Fruit fly (Drosophila melanogaster) ovary, adult (tissue): ENCODE data around the gene CG7707.

Experiments used
- CG17801 ChIP-seq: fragments of 200-800 bp; optimal IDR thresholded peaks from 2 replicates; lab custom pipeline; 2019; ENCODE audit warnings: missing biosample characterization, mild to moderate bottlenecking, missing genetic modification characterization, moderate library complexity; ENCODE audit not compliant: partially characterized antibody

CG7707 gene

DNA sequence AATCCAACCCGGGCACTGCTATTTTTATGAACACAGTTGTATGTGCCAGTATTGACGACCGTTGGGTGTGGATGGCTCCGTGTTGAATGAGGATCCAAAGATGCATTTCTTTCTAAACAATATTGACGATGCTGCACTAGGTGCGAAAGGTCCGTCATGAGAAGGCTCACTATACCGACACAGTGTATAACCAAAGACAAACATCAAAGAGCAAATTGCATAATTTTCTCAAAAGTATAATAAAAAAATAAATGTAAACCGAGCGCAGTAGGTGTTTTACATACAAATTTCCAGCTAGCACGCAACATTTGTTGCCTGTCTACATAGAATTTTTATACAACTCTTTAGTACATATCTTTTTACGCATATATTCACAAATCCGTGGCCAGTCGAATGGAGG, at the start of gene CG7707:
TSS of gene CG7707 (plus strand) at position 301 of the 400 bp plus-strand sequence.
- no peak for TF ChIP-seq CG17801 (GFP tag; lab: Kevin White, UChicago)

DNA sequence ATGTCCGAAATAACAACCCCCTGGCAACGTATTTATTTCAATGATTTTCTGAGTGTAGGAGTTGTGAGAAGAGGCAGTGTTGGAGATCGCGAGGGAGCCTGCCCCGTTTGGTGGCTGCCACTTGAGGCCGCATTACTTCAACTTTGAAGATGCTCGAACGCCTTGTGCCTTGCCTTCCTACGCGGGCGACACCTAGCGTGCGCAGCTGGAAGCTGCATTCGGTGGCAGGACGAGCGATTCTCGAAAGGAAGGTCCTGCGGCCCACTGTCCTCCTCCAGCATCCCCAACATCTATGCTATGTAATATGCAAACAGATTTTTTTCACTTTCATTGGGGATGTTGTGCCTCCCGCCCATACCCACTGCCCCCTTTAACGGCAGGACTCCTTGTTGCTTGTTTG, 34.6 kb upstream of the CG7707 start:
- no peak for TF ChIP-seq CG17801 (GFP tag; lab: Kevin White, UChicago)

DNA sequence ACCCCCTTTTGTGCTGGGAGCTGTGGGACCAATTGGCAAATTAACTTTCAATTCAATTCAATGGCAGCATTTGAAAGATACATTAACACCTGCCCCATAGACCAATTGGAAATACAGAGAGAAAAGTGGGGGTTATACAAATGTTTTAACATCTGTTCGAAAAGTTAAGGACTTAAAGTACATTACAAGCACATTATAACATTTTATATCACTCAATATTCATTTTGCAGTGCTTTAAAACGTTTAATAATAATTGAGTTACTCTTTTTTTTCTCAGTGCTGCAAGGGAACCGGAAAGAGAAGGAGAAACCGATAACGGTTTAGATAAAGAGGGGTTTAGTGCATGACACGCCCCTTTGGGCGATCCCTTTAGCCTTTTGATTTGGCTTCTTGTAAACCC, 33.8 kb upstream of the CG7707 start:
- no peak for TF ChIP-seq CG17801 (GFP tag; lab: Kevin White, UChicago)

DNA sequence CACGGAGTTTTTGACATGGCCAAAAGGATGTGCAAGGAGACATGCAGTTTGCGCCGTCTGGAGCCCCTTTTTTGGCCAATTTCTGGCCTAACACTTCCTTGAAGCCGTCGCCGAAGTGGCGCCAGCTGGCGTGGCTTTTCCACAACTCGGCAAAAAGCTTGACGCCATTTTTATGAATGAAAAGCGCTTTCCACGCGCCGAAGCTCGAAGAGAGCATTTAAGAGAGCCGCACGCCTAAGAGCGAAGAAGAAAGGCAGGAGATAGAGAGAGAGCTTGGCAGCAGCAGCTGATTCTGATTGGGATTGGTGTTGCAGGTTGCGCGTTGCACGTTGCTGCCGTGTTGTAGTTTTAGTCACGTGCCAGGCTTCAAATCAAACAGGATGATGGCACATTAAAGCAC, 31.7 kb upstream of the CG7707 start:
- TF ChIP-seq CG17801 (GFP tag; lab: Kevin White, UChicago) = no peak

DNA sequence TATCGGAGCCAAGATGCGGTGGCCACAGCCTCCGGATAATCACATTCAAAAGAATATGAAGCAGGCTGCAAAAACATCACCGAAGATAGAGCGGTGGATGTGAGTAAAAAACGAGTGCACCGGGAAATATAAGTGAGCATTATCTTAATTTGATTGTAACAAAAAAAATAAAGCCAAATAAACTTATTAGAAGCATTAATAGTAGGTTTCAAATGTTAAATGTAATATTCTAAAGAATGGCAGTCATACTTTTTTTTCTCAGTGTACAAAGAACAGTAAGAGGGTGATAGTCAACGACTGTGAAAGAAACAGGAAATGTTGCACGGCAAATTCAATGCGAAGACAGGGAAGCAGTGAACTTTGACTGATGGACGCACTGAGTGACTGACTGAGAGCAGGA, 27.0 kb upstream of the CG7707 start:
- TF ChIP-seq CG17801 (GFP tag; lab: Kevin White, UChicago) = no peak

DNA sequence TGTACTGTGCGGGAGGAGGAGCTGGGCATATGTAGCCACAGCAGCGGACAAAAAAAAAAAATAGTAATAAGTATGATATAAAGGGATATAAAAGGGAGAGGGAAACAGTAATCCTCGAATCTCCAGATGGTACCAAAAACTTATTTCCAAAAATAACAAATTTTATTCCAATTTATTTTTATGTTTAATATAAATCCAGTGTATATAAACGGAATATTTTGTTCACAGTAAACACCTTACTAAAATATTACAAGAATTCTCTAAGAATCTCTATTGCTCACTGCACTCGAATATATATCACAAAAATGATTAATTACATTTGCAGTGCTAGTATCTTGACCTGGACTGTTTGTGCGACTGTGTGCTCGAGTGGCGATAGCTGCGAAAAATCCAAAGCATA, 23.9 kb upstream of the CG7707 start:
- TF ChIP-seq CG17801 (GFP tag; lab: Kevin White, UChicago) = no peak

DNA sequence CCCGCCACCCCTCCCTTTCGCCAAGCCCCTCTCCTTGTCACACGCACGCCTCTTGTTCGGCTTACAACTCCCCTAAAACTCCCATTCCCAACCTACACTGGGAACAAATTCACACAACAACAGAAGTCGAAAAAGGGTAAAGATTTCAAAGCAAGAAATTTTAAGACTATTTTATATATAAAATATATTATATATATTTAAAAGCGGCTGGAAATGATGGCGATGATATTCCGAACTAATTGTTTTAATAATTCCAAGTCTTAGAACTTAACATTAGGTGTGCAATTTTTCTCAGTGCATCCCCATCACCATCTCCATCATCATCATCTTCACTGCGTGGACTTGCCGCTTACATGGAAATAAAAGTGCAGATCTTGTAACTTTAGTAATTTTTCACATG, 16.9 kb upstream of the CG7707 start:
- TF ChIP-seq CG17801 (GFP tag; lab: Kevin White, UChicago) = no peak

DNA sequence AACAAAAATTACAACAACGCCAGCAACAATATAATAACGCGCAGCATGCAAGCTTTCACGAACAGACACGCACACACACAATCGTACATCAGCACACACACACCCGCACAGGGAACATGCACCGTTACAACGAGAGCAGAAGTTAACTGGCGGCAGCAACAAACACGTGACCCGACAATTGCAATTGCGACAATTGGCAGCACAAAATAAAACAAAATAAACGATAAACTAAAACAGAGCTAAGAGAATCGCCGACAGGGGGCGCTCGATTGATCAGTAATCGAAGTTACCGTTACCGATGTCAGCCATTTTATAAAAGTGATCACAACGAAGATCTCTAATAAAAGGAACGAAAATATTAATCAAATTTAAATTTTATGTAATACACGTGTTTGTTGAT, 6.2 kb upstream of the CG7707 start:
- TF ChIP-seq CG17801 (GFP tag; lab: Kevin White, UChicago) = no peak

DNA sequence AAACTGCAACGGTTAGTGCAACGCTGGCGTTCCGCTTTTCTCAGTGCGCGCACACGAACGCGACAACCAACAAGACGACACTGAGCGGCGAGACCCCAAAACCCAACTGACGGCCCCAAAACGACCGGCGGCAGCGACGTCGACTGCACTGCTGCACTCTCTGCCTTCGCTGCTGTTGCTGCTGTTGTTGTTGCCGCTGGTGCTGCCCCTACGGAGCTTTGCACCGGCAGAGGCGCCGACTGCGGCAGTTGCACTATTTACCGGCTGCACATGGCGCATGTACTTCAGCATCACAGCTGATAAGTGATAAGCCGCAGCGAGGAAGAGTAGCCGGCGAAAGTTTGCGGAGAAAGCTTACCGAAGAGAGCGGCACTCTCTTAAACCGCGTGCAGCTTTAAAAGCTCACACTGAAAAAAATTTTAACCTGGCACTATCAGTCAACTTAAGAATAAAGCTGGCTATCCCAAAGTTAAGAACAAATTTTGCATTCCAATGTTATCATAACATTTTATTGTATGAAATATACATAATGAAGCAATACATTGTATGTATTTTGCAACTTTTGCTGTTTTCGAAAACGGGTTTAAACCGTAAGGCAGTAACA, 5.0 kb upstream of the CG7707 start, which contains the start of gene Rbp6:
TSS of gene Rbp6 (minus strand) at position 84 of the 604 bp plus-strand sequence.
- TF ChIP-seq CG17801 (GFP tag; lab: Kevin White, UChicago) = no peak

DNA sequence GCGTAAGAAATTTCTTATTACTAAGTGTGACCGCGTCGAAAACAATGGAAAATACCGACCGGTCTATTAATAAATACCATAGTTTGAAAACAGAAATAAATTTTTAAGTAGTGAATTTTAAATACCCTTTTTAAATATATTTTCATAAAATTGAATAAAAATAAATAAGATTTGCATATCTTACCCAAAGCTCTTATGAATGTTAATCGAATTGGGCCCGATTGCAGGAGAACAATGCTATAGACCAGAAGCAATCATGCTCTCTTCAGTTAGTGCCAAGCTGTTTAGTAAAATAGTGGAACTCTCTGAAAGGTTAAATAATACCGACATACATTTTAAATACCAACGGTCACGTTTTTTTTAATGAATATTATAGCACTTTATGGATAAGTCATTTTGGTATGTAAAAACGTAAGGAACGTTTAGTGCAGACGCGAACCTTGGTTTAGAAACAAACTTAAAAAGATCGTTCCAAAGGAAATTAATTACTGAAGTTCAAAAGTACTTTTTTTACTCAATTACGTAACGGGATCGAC, 1.1 kb upstream of the CG7707 start, which contains the start of gene Afg3l2:
TSS of gene Afg3l2 (minus strand) at position 51 of the 536 bp plus-strand sequence.
- peak; percentile 5 for TF ChIP-seq CG17801 (GFP tag; lab: Kevin White, UChicago)

DNA sequence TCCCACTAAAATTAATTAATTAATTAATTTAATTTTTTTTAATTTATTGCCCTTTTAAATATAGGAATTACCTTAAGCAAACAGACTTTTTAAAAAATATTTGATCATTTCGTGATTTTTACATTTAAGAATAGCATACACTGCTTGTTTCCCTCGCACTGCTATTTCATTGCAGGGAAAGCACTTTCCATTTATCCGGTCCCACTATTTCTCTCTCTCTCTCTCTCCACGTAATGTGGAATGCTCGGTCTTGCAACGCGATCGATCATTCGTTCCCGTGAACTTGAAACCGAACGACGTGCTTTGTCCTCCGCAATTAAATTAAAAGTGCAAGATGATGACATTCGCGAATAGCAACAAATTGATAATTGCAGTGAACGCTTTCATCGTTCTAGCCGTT, 2.4 kb downstream of the CG7707 start:
- no peak for TF ChIP-seq CG17801 (GFP tag; lab: Kevin White, UChicago)

DNA sequence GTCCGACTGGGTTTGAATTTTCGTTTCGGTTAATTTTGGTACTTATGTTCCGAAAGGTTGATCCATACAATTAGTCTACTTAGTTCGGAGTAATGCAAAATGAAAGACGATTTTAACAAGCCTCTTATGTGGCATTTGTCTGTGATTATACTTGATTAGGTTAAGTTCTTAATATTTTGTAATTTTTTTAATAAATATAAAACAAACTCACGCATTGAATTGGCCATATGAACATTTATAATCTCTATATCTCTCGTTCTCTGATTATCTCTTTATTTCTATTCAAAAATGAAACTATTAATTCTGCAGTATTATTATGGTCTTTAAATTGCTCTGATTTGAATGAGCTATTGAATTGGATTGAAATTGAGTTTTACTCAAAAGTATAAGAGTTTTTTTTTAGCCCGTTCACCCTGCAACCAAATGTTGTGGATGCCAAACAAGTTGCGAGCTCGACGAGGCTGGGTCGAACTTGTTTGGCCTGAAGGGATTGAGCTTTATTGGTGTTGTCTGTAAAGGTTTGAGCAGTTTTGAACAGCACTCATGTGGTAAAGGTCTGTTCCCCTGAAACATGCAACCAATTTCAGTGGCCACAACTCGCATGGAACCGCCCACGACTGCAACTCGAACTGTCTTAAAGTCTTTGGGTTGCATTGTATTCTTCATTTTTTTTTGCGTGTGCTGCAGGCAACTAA, 10.8 kb downstream of the CG7707 start, which contains the start of gene CG6497:
TSS of gene CG6497 (minus strand) at position 51 of the 695 bp plus-strand sequence.
- no peak for TF ChIP-seq CG17801 (GFP tag; lab: Kevin White, UChicago)

DNA sequence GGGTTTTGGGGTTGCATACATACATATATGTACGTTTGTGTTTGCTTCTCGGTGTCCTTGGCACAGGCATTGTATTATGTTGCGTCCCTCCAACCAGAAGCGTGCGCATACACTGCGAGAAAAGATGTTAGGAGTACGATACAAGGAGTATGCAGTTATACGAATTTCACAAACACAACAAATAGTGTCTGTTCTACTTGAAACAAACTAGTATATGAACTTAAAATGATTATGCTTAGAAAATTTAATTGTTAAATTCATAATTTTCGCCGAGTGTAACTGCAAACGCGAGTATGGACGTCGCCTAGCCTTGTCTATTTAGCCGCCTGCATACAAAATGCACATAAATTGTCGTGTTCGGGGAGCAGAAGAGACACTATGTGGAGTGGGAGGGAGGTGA, 14.0 kb downstream of the CG7707 start:
- no peak for TF ChIP-seq CG17801 (GFP tag; lab: Kevin White, UChicago)

DNA sequence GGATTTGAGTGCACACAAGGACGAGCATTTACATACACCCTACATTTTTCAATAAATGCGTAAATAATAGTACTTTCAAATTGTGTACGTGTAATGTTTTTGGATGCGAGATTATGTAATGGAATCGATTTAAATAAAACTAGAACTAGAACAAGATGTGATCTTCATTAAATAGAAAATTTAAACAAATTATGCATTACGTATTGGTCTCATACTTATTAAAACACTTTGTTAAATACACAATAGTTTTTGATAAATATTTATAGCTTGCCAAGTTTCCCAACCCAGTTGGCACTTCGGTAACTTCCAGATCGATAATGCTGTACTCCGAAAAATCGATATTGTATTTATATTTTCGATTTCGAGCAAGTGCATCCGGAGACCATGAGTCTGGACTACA, 20.9 kb downstream of the CG7707 start, which contains the start of gene CG13723:
TSS of gene CG13723 (plus strand) at position 301 of the 400 bp plus-strand sequence.
- TF ChIP-seq CG17801 (GFP tag; lab: Kevin White, UChicago) = no peak

DNA sequence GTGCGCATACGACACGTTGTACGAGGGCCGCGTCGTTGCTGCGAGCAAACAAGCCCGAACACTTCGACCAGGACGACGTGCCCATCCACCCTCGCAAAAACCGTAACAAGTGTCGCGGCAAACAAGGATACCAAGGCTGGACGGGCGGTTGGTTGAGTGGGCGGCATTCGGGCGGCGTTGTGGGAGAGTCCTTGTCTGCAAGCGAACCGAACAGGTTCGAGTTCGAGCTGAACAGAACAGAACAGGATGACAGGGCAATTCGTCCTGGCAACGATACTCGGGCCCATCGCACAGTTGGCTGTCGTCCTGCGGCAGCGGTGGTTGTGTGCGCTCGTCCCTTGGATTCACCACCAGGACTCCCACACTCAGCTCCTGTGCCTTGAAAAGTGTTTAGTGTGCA, 26.2 kb downstream of the CG7707 start:
- TF ChIP-seq CG17801 (GFP tag; lab: Kevin White, UChicago) = no peak

DNA sequence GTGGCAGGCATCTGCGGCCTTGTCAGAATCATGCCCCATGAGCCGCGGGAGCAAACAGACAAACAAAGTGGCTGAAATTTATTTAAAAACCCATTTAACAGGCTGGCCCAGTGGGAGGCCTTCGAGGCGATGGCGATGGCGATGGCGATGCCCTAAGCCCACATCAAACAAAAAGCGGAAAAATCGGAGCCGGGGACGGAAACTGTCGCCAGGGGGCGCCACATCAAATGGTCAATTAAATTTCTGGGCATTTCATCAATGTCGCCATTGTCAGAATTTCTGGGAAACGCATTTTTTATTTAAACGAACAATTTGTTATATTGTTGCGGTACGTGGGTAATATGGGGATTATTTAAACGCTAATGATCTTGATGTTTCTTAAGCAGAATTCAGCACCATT, 49.0 kb downstream of the CG7707 start:
- no peak for TF ChIP-seq CG17801 (GFP tag; lab: Kevin White, UChicago)
